ENCODE assay signal across 5 fruit fly cellular contexts in the genomic region with DNA sequence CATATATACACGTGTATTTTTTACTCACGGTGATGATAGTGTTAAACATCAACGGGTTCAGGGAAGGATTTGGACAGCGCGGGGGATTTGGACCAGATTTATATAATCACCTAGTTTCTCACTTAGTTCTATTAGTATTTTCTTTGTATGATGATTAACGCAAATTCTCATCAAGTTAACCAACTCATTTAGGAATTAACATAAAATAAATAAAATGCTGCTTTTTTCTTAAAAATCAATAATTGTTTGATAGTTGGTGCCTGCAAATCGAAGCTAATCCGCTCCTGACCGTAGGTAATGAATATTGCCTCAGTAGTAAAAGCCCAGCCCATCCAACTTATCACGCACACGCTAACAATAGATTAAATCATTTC.
TF ChIP-seq lines count a peak whose summit lies in the region.

No protein-coding gene starts in this region.

- no peak for TF ChIP-seq CTCF in whole organism, embryonic (GFP tag; optimal IDR thresholded peaks at IDR 0.05; lab: Kevin White, UChicago)

TF ChIP-seq in whole organism, adult, 20 proteins besides CTCF, POLR2A, EP300 and RAD21 (continues in another document):
- peak; percentile 94 for TF ChIP-seq toe (GFP tag; optimal IDR thresholded peaks at IDR 0.05; lab: Kevin White, UChicago)
- TF ChIP-seq pad (GFP tag; optimal IDR thresholded peaks at IDR 0.05; lab: Kevin White, UChicago), result peak; percentile 83
- peak; percentile 64 for TF ChIP-seq CG1620 (GFP tag; optimal IDR thresholded peaks at IDR 0.05; lab: Kevin White, UChicago)
- TF ChIP-seq Mnt (GFP tag; optimal IDR thresholded peaks at IDR 0.05; lab: Kevin White, UChicago), result peak; percentile 85
- peak; percentile 55 for TF ChIP-seq ovo (GFP tag; optimal IDR thresholded peaks at IDR 0.05; lab: Kevin White, UChicago)
- peak; percentile 90 for TF ChIP-seq Clk (GFP tag; optimal IDR thresholded peaks at IDR 0.05; lab: Kevin White, UChicago)
- TF ChIP-seq cnc (optimal IDR thresholded peaks at IDR 0.05; lab: Kevin White, UChicago), result no peak
- peak; percentile 87 for TF ChIP-seq CG11617 (GFP tag; optimal IDR thresholded peaks at IDR 0.05; lab: Kevin White, UChicago)
- peak; percentile 92 for TF ChIP-seq Hr96 (GFP tag; optimal IDR thresholded peaks at IDR 0.05; lab: Kevin White, UChicago)
- peak; percentile 91 for TF ChIP-seq CG7045 (GFP tag; optimal IDR thresholded peaks at IDR 0.05; lab: Kevin White, UChicago)
- TF ChIP-seq cic (GFP tag; optimal IDR thresholded peaks at IDR 0.05; lab: Kevin White, UChicago), result peak; percentile 98
- TF ChIP-seq tj (GFP tag; optimal IDR thresholded peaks at IDR 0.05; lab: Kevin White, UChicago), result peak; percentile 54
- peak; percentile 98 for TF ChIP-seq kay (GFP tag; lab: Kevin White, UChicago; ENCODE audit: borderline replicate concordance)
- peak; percentile 95 for TF ChIP-seq CG33017 (tag; optimal IDR thresholded peaks at IDR 0.05; lab: Kevin White, UChicago)
- TF ChIP-seq CG5204 (GFP tag; optimal IDR thresholded peaks at IDR 0.05; lab: Kevin White, UChicago), result peak; percentile 95
- peak; percentile 89 for TF ChIP-seq CG14711 (tag; optimal IDR thresholded peaks at IDR 0.05; lab: Kevin White, UChicago)
- peak; percentile 74 for TF ChIP-seq Crg-1 (GFP tag; optimal IDR thresholded peaks at IDR 0.05; lab: Kevin White, UChicago)

TF ChIP-seq in whole organism, embryonic, 481 proteins besides CTCF, POLR2A, EP300 and RAD21 (continues in another document):
- TF ChIP-seq CG2875 (GFP tag; optimal IDR thresholded peaks at IDR 0.05; lab: Kevin White, UChicago) (no peak), CG13624 (GFP tag; optimal IDR thresholded peaks at IDR 0.05; lab: Kevin White, UChicago) (peak; percentile 86), CG2129 (GFP tag; IDR thresholded peaks at IDR 0.05; lab: Robert Waterston, UW; ENCODE audit: partially characterized antibody) (no peak), Poxn (GFP tag; IDR thresholded peaks at IDR 0.05; lab: Robert Waterston, UW) (peak; percentile 69), Fer2 (tag; optimal IDR thresholded peaks at IDR 0.05; lab: Kevin White, UChicago) (peak; percentile 83), Ssrp (tag; optimal IDR thresholded peaks at IDR 0.05; lab: Kevin White, UChicago) (peak; percentile 75), Gsc (GFP tag; IDR thresholded peaks at IDR 0.05; lab: Robert Waterston, UW) (peak; percentile 63), gt (GFP tag; IDR thresholded peaks at IDR 0.05; lab: Robert Waterston, UW) (peak; percentile 38; the same call in 1 of the 2 replicates), twi (tag; optimal IDR thresholded peaks at IDR 0.05; lab: Kevin White, UChicago) (peak; percentile 63), CG18619 (GFP tag; optimal IDR thresholded peaks at IDR 0.05; lab: Kevin White, UChicago) (peak; percentile 82), CG9876 (GFP tag; optimal IDR thresholded peaks at IDR 0.05; lab: Kevin White, UChicago) (peak; percentile 47), Dbx (GFP tag; IDR thresholded peaks at IDR 0.05; lab: Robert Waterston, UW) (peak; percentile 89), chif (GFP tag; optimal IDR thresholded peaks at IDR 0.05; lab: Kevin White, UChicago) (peak; percentile 73 to 78), tgo (GFP tag; IDR thresholded peaks at IDR 0.05; lab: Robert Waterston, UW) (peak; percentile 88), Doc3 (GFP tag; IDR thresholded peaks at IDR 0.05; lab: Robert Waterston, UW; ENCODE audit: partially characterized antibody) (no peak), CG3407 (GFP tag; optimal IDR thresholded peaks at IDR 0.05; lab: Kevin White, UChicago) (peak; percentile 45), Elba2 (GFP tag; optimal IDR thresholded peaks at IDR 0.05; lab: Kevin White, UChicago) (no peak)

TF ChIP-seq in whole organism, prepupa, 60 proteins besides CTCF, POLR2A, EP300 and RAD21 (continues in another document):
- no peak for TF ChIP-seq Blimp-1 (GFP tag; optimal IDR thresholded peaks at IDR 0.05; lab: Kevin White, UChicago)
- no peak for TF ChIP-seq CG11762 (GFP tag; optimal IDR thresholded peaks at IDR 0.05; lab: Kevin White, UChicago; ENCODE audit: insufficient read depth)
- no peak for TF ChIP-seq vri (GFP tag; optimal IDR thresholded peaks at IDR 0.05; lab: Kevin White, UChicago)
- TF ChIP-seq dac (GFP tag; optimal IDR thresholded peaks at IDR 0.05; lab: Kevin White, UChicago), result no peak
- TF ChIP-seq Eip93F (GFP tag; optimal IDR thresholded peaks at IDR 0.05; lab: Kevin White, UChicago), result no peak
- TF ChIP-seq Sox102F (GFP tag; optimal IDR thresholded peaks at IDR 0.05; lab: Kevin White, UChicago), result no peak
- TF ChIP-seq CG16779 (tag; optimal IDR thresholded peaks at IDR 0.05; lab: Kevin White, UChicago), result no peak
- TF ChIP-seq CG6276 (GFP tag; optimal IDR thresholded peaks at IDR 0.05; lab: Kevin White, UChicago), result no peak
- peak; percentile 8 for TF ChIP-seq Ets96B (tag; optimal IDR thresholded peaks at IDR 0.05; lab: Kevin White, UChicago)
- TF ChIP-seq Sox14 (GFP tag; optimal IDR thresholded peaks at IDR 0.05; lab: Kevin White, UChicago), result no peak
- TF ChIP-seq CG7368 (GFP tag; optimal IDR thresholded peaks at IDR 0.05; lab: Kevin White, UChicago), result no peak
- TF ChIP-seq OdsH (GFP tag; optimal IDR thresholded peaks at IDR 0.05; lab: Kevin White, UChicago), result peak; percentile 14
- no peak for TF ChIP-seq spab (GFP tag; optimal IDR thresholded peaks at IDR 0.05; lab: Kevin White, UChicago)
- TF ChIP-seq CG6163 (GFP tag; IDR thresholded peaks at IDR 0.05; lab: Robert Waterston, UW), result no peak
- TF ChIP-seq Hr38 (GFP tag; optimal IDR thresholded peaks at IDR 0.05; lab: Kevin White, UChicago), result no peak
- TF ChIP-seq eg (GFP tag; IDR thresholded peaks at IDR 0.05; lab: Robert Waterston, UW), result peak; percentile 63; the same call in 2 of the 3 replicates
- no peak for TF ChIP-seq Hr39 (GFP tag; optimal IDR thresholded peaks at IDR 0.05; lab: Kevin White, UChicago)
- no peak for TF ChIP-seq CG11902 (GFP tag; optimal IDR thresholded peaks at IDR 0.05; lab: Kevin White, UChicago)
- TF ChIP-seq Hr4 (GFP tag; optimal IDR thresholded peaks at IDR 0.05; lab: Kevin White, UChicago), result peak; percentile 62

TF ChIP-seq in whole organism, pupa, 21 proteins besides CTCF, POLR2A, EP300 and RAD21:
- TF ChIP-seq Ets98B (GFP tag; IDR thresholded peaks at IDR 0.05; lab: Robert Waterston, UW) (peak; percentile 24; the same call in 1 of the 2 replicates), Snoo (tag; optimal IDR thresholded peaks at IDR 0.05; lab: Kevin White, UChicago) (no peak), CG34367 (tag; optimal IDR thresholded peaks at IDR 0.05; lab: Kevin White, UChicago) (no peak), CG10348 (GFP tag; IDR thresholded peaks at IDR 0.05; lab: Robert Waterston, UW) (no peak), EcR (GFP tag; optimal IDR thresholded peaks at IDR 0.05; lab: Kevin White, UChicago) (no peak), CG17806 (tag; optimal IDR thresholded peaks at IDR 0.05; lab: Kevin White, UChicago) (no peak), Pif1B (GFP tag; optimal IDR thresholded peaks at IDR 0.05; lab: Kevin White, UChicago) (no peak), fd96Ca (GFP tag; IDR thresholded peaks at IDR 0.05; lab: Robert Waterston, UW) (0 out of 3 replicates have a peak, but pooled peaks have one; percentile 36), CG8159 (tag; optimal IDR thresholded peaks at IDR 0.05; lab: Kevin White, UChicago) (peak; percentile 38), CG32121 (GFP tag; IDR thresholded peaks at IDR 0.05; lab: Robert Waterston, UW) (no peak), CG14655 (GFP tag; optimal IDR thresholded peaks at IDR 0.05; lab: Kevin White, UChicago) (no peak), CG15710 (tag; optimal IDR thresholded peaks at IDR 0.05; lab: Kevin White, UChicago) (peak; percentile 14)

TF ChIP-seq in whole organism, wandering third instar larva, 38 proteins besides CTCF, POLR2A, EP300 and RAD21:
- TF ChIP-seq dl (GFP tag; optimal IDR thresholded peaks at IDR 0.05; lab: Kevin White, UChicago; ENCODE audit: insufficient read depth in 1 of 2, partially characterized antibody in 2 of 2) (no peak), h (GFP tag; optimal IDR thresholded peaks at IDR 0.05; lab: Kevin White, UChicago) (peak; percentile 66), GATAd (GFP tag; optimal IDR thresholded peaks at IDR 0.05; lab: Kevin White, UChicago) (no peak), CG9705 (GFP tag; optimal IDR thresholded peaks at IDR 0.05; lab: Kevin White, UChicago) (no peak), Abd-B (GFP tag; optimal IDR thresholded peaks at IDR 0.05; lab: Kevin White, UChicago) (no peak), sv (GFP tag; optimal IDR thresholded peaks at IDR 0.05; lab: Kevin White, UChicago) (peak; percentile 53), Hr83 (GFP tag; optimal IDR thresholded peaks at IDR 0.05; lab: Kevin White, UChicago; ENCODE audit: poor library complexity, severe bottlenecking) (no peak), woc (GFP tag; optimal IDR thresholded peaks at IDR 0.05; lab: Kevin White, UChicago) (no peak), OdsH (GFP tag; optimal IDR thresholded peaks at IDR 0.05; lab: Kevin White, UChicago) (peak; percentile 18), ey (GFP tag; optimal IDR thresholded peaks at IDR 0.05; lab: Kevin White, UChicago) (peak; percentile 36), Myc (optimal IDR thresholded peaks at IDR 0.05; lab: Kevin White, UChicago) (no peak), Hnf4 (GFP tag; optimal IDR thresholded peaks at IDR 0.05; lab: Kevin White, UChicago) (no peak), Mio (GFP tag; optimal IDR thresholded peaks at IDR 0.05; lab: Kevin White, UChicago) (no peak), psq (GFP tag; optimal IDR thresholded peaks at IDR 0.05; lab: Kevin White, UChicago) (peak; percentile 5), N (GFP tag; optimal IDR thresholded peaks at IDR 0.05; lab: Kevin White, UChicago) (no peak), rgr (GFP tag; optimal IDR thresholded peaks at IDR 0.05; lab: Kevin White, UChicago) (peak; percentile 45), Rel (GFP tag; optimal IDR thresholded peaks at IDR 0.05; lab: Kevin White, UChicago) (no peak), Rel (tag; optimal IDR thresholded peaks at IDR 0.05; lab: Kevin White, UChicago) (no peak), HLH106 (tag; optimal IDR thresholded peaks at IDR 0.05; lab: Kevin White, UChicago) (peak; percentile 29), Jra (GFP tag; optimal IDR thresholded peaks at IDR 0.05; lab: Kevin White, UChicago) (no peak), br (GFP tag; optimal IDR thresholded peaks at IDR 0.05; lab: Kevin White, UChicago) (peak; percentile 14), foxo (GFP tag; optimal IDR thresholded peaks at IDR 0.05; lab: Kevin White, UChicago) (peak in 1 of 2 experiments; percentile 71), fru (GFP tag; optimal IDR thresholded peaks at IDR 0.05; lab: Kevin White, UChicago) (peak; percentile 43)
